Fruit fly (Drosophila melanogaster): ENCODE results near the gene CG6290.

DNA sequence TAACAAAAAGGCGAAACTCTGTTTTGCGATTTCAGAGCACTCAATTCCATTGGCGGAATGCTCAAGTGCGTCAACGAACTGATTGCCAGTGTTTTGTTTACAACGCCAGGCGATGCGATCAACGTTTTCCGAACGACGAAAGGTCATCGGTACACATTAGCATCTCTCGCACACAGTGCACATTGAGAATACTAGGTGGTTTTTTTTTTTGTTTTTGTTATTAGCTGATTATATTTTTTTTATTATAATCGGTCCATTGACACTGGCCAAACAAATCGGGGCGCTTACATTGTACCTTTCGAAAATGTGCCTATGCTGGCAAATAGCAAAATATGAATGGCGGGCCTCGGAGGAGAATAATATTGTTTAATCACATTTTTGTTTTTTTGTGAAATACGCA, 42.1 kb upstream of the CG6290 start:
- TF ChIP-seq CTCF (optimal IDR thresholded peaks at IDR 0.05) (no peak), CG8478 (optimal IDR thresholded peaks at IDR 0.05) (no peak)
